Worm (Caenorhabditis elegans): ENCODE data around the gene btb-5.

btb-5 gene

ce11 chrIII:62383-62873 lies 1.5 kb upstream of the btb-5 start (continued):
- TF ChIP-seq skn-1 (tag; optimal IDR thresholded peaks at IDR 0.05) (no peak), nhr-237 (tag; optimal IDR thresholded peaks at IDR 0.05) (no peak), nhr-77 (tag; optimal IDR thresholded peaks at IDR 0.05) (no peak), fos-1 (tag; optimal IDR thresholded peaks at IDR 0.05) (no peak), nhr-21 (tag; optimal IDR thresholded peaks at IDR 0.05) (no peak), nhr-11 (tag; optimal IDR thresholded peaks at IDR 0.05) (no peak), R02D3.7 (tag; optimal IDR thresholded peaks at IDR 0.05) (no peak), lin-13 (GFP tag; optimal IDR thresholded peaks at IDR 0.05) (peak; percentile 63), C34F6.9 (tag; optimal IDR thresholded peaks at IDR 0.05) (peak; percentile 57), ceh-82 (tag; optimal IDR thresholded peaks at IDR 0.05) (no peak)

ce11 chrIII:53696-54095 lies 7.2 kb downstream of the btb-5 start:
- no peak for TF ChIP-seq nhr-25 (tag; optimal IDR thresholded peaks at IDR 0.05)
- no peak for TF ChIP-seq lin-39 (tag; optimal IDR thresholded peaks at IDR 0.05)
- no peak for TF ChIP-seq lsy-2 (tag; optimal IDR thresholded peaks at IDR 0.05)
- TF ChIP-seq elt-3 (tag; optimal IDR thresholded peaks at IDR 0.05): no peak
- TF ChIP-seq nhr-129 (tag; optimal IDR thresholded peaks at IDR 0.05): no peak
- no peak for TF ChIP-seq Y55F3AM.14 (GFP tag; optimal IDR thresholded peaks at IDR 0.05)
- TF ChIP-seq dmd-4 (tag; optimal IDR thresholded peaks at IDR 0.05): no peak

- TF ChIP-seq R02D3.7 (tag; optimal IDR thresholded peaks at IDR 0.05) (no peak), ama-1 (optimal IDR thresholded peaks at IDR 0.05) (no peak), snpc-4 (tag; optimal IDR thresholded peaks at IDR 0.05) (no peak), aly-2 (tag; optimal IDR thresholded peaks at IDR 0.05) (no peak), ceh-16 (tag; optimal IDR thresholded peaks at IDR 0.05) (no peak), nhr-237 (tag; optimal IDR thresholded peaks at IDR 0.05) (no peak), Y55F3AM.14 (GFP tag; optimal IDR thresholded peaks at IDR 0.05) (no peak), dmd-4 (tag; optimal IDR thresholded peaks at IDR 0.05) (no peak), lin-13 (GFP tag; optimal IDR thresholded peaks at IDR 0.05) (no peak), peb-1 (tag; optimal IDR thresholded peaks at IDR 0.05) (no peak), unc-55 (GFP tag; optimal IDR thresholded peaks at IDR 0.05) (no peak), lsy-2 (tag; optimal IDR thresholded peaks at IDR 0.05) (no peak), sma-3 (GFP tag; optimal IDR thresholded peaks at IDR 0.05) (no peak), fos-1 (tag; optimal IDR thresholded peaks at IDR 0.05) (no peak), nhr-129 (tag; optimal IDR thresholded peaks at IDR 0.05) (no peak), crh-2 (tag; optimal IDR thresholded peaks at IDR 0.05) (no peak), C34F6.9 (tag; optimal IDR thresholded peaks at IDR 0.05) (no peak)
Measured at ce11 chrIII:51622-52021, 9.3 kb downstream of the btb-5 start.

ce11 chrIII:50418-50817 lies 10.5 kb downstream of the btb-5 start:
- TF ChIP-seq sem-4 (tag; optimal IDR thresholded peaks at IDR 0.05): no peak
- TF ChIP-seq mbf-1 (tag; optimal IDR thresholded peaks at IDR 0.05): no peak
- TF ChIP-seq fos-1 (tag; optimal IDR thresholded peaks at IDR 0.05): no peak
- TF ChIP-seq mdl-1 (tag; optimal IDR thresholded peaks at IDR 0.05): no peak
- no peak for TF ChIP-seq ama-1 (optimal IDR thresholded peaks at IDR 0.05)
- TF ChIP-seq ceh-16 (tag; optimal IDR thresholded peaks at IDR 0.05): no peak
- TF ChIP-seq nhr-6 (tag; optimal IDR thresholded peaks at IDR 0.05): no peak
- TF ChIP-seq snpc-4 (tag; optimal IDR thresholded peaks at IDR 0.05): no peak
- no peak for TF ChIP-seq nhr-12 (tag; optimal IDR thresholded peaks at IDR 0.05)
- no peak for TF ChIP-seq egl-27 (tag; optimal IDR thresholded peaks at IDR 0.05)
- no peak for TF ChIP-seq lsy-2 (tag; optimal IDR thresholded peaks at IDR 0.05)
- no peak for TF ChIP-seq nhr-23 (tag; optimal IDR thresholded peaks at IDR 0.05)
- no peak for TF ChIP-seq aly-2 (tag; optimal IDR thresholded peaks at IDR 0.05)
- TF ChIP-seq lin-13 (GFP tag; optimal IDR thresholded peaks at IDR 0.05): no peak

- no peak for TF ChIP-seq R02D3.7 (tag; optimal IDR thresholded peaks at IDR 0.05)
- TF ChIP-seq elt-3 (tag; optimal IDR thresholded peaks at IDR 0.05): no peak
- TF ChIP-seq unc-39 (tag; optimal IDR thresholded peaks at IDR 0.05): no peak
- no peak for TF ChIP-seq mbf-1 (tag; optimal IDR thresholded peaks at IDR 0.05)
- TF ChIP-seq elt-1 (tag; optimal IDR thresholded peaks at IDR 0.05): no peak
Measured at ce11 chrIII:49064-49463, 11.9 kb downstream of the btb-5 start.

- TF ChIP-seq C34F6.9 (tag; optimal IDR thresholded peaks at IDR 0.05) (no peak), mab-5 (tag; optimal IDR thresholded peaks at IDR 0.05) (no peak), ceh-16 (tag; optimal IDR thresholded peaks at IDR 0.05) (no peak), ztf-4 (tag; optimal IDR thresholded peaks at IDR 0.05) (no peak), nhr-11 (tag; optimal IDR thresholded peaks at IDR 0.05) (no peak), skn-1 (tag; optimal IDR thresholded peaks at IDR 0.05) (no peak), ceh-82 (tag; optimal IDR thresholded peaks at IDR 0.05) (no peak)
Measured at ce11 chrIII:48329-48728, 12.6 kb downstream of the btb-5 start.

Measured in whole organism, L2 larva.